Fruit fly (Drosophila melanogaster) whole organism, wandering third instar larva: ENCODE data around the gene CG5828.

Experiments
- Abd-B ChIP-seq: fragments of >200 bp; optimal IDR thresholded peaks from 2 replicates; lab custom pipeline; 2017; ENCODE audit warnings: missing biosample characterization, missing genetic modification characterization
- CG32264 ChIP-seq: fragments of 200-800 bp; sonication (Bioruptor generic); optimal IDR thresholded peaks from 2 replicates; lab custom pipeline; 2016; ENCODE audit warnings: missing biosample characterization, missing genetic modification characterization
- CG9705 ChIP-seq: fragments of 200-800 bp; sonication (Bioruptor generic); optimal IDR thresholded peaks from 2 replicates; lab custom pipeline; 2018; ENCODE audit warnings: missing biosample characterization, mild to moderate bottlenecking, missing genetic modification characterization
- CrebA ChIP-seq: fragments of 200-800 bp; sonication (Bioruptor generic); optimal IDR thresholded peaks from 2 replicates; lab custom pipeline; 2016; ENCODE audit warnings: missing biosample characterization, mild to moderate bottlenecking, missing genetic modification characterization, borderline replicate concordance
- Dfd ChIP-seq: fragments of >200 bp; optimal IDR thresholded peaks from 2 replicates; lab custom pipeline; 2017; ENCODE audit warnings: missing biosample characterization, missing genetic modification characterization
- Dif ChIP-seq: fragments of 200-275, 200-300 bp; sonication (Bioruptor generic); optimal IDR thresholded peaks from 2 replicates; lab custom pipeline; 2018; ENCODE audit warnings: missing biosample characterization, missing genetic modification characterization; ENCODE audit not compliant: partially characterized antibody
- GATAd ChIP-seq: sonication (Bioruptor generic); optimal IDR thresholded peaks from 2 replicates; lab custom pipeline; 2016; ENCODE audit warnings: missing biosample characterization, missing genetic modification characterization
- Hnf4 ChIP-seq: fragments of 200-800 bp; sonication (Bioruptor generic); optimal IDR thresholded peaks from 2 replicates; lab custom pipeline; 2016; ENCODE audit warnings: missing biosample characterization, mild to moderate bottlenecking, missing genetic modification characterization
- Hr78 ChIP-seq: fragments of >200 bp; optimal IDR thresholded peaks from 2 replicates; lab custom pipeline; 2017; ENCODE audit warnings: missing biosample characterization, missing genetic modification characterization
- Mio ChIP-seq: sonication (Bioruptor generic); optimal IDR thresholded peaks from 2 replicates; lab custom pipeline; 2016; ENCODE audit warnings: missing biosample characterization, missing genetic modification characterization
- Myc ChIP-seq: fragments of >200 bp; optimal IDR thresholded peaks from 2 replicates; lab custom pipeline; 2017
- N ChIP-seq: fragments of >200 bp; optimal IDR thresholded peaks from 2 replicates; lab custom pipeline; 2018; ENCODE audit warnings: missing biosample characterization, missing external identifiers, missing genetic modification characterization
- Rel ChIP-seq, 2 experiments: fragments of 200-800 bp; sonication (Bioruptor generic) in 1 of 2; optimal IDR thresholded peaks; 2 replicates in 1 of 2; 3 replicates in 1 of 2; lab custom pipeline; 2016 to 2019; ENCODE audit warnings: mild to moderate bottlenecking in 2 of 2, missing biosample characterization in 2 of 2, missing genetic modification characterization in 2 of 2, moderate library complexity in 1 of 2
- Sp1 ChIP-seq: fragments of 200-800 bp; sonication (Bioruptor generic); optimal IDR thresholded peaks from 3 replicates; lab custom pipeline; 2019; ENCODE audit warnings: missing biosample characterization, mild to moderate bottlenecking, missing genetic modification characterization, moderate library complexity
- brk ChIP-seq: fragments of 200-800 bp; sonication (Bioruptor generic); optimal IDR thresholded peaks from 2 replicates; lab custom pipeline; 2016; ENCODE audit warnings: missing biosample characterization, mild to moderate bottlenecking, missing genetic modification characterization
- dl ChIP-seq, 2 experiments: fragments of 175-275, 200-275 bp in 1 of 2; fragments of 200-275 bp in 1 of 2; sonication (Bioruptor generic); optimal IDR thresholded peaks; lab custom pipeline; 2018; ENCODE audit warnings: mild to moderate bottlenecking in 2 of 2, missing biosample characterization in 2 of 2, missing genetic modification characterization in 2 of 2, moderate library complexity in 2 of 2; ENCODE audit not compliant: partially characterized antibody in 2 of 2, insufficient read depth in 1 of 2
- dmrt93B ChIP-seq: fragments of 200-800 bp; sonication (Bioruptor generic); optimal IDR thresholded peaks from 2 replicates; lab custom pipeline; 2018; ENCODE audit warnings: missing biosample characterization, mild to moderate bottlenecking, missing genetic modification characterization
- ey ChIP-seq: fragments of 200-800 bp; sonication (Bioruptor generic); optimal IDR thresholded peaks from 2 replicates; lab custom pipeline; 2016; ENCODE audit warnings: missing biosample characterization, missing genetic modification characterization
- foxo ChIP-seq, 2 experiments: fragments of 200-800 bp; sonication (Bioruptor generic); optimal IDR thresholded peaks; 2 replicates in 1 of 2; 3 replicates in 1 of 2; lab custom pipeline; 2016 to 2017; ENCODE audit warnings: missing biosample characterization in 2 of 2, missing genetic modification characterization in 2 of 2
- fru ChIP-seq: fragments of 200-800 bp; sonication (Bioruptor generic); optimal IDR thresholded peaks from 3 replicates; lab custom pipeline; 2016; ENCODE audit warnings: missing biosample characterization, mild to moderate bottlenecking, missing genetic modification characterization
- h ChIP-seq: fragments of 200-800 bp; sonication (Bioruptor generic); optimal IDR thresholded peaks from 3 replicates; lab custom pipeline; 2016; ENCODE audit warnings: missing biosample characterization, mild to moderate bottlenecking, missing genetic modification characterization
- lola ChIP-seq: fragments of >200 bp; optimal IDR thresholded peaks from 2 replicates; lab custom pipeline; 2017; ENCODE audit warnings: missing biosample characterization, missing genetic modification characterization
- pan ChIP-seq: fragments of >200 bp; optimal IDR thresholded peaks from 2 replicates; lab custom pipeline; 2017
- psq ChIP-seq: fragments of 200-800 bp; sonication (Bioruptor generic); optimal IDR thresholded peaks from 3 replicates; lab custom pipeline; 2017; ENCODE audit warnings: missing biosample characterization, mild to moderate bottlenecking, missing genetic modification characterization, moderate library complexity
- rgr ChIP-seq: fragments of 200-800 bp; sonication (Bioruptor generic); optimal IDR thresholded peaks from 3 replicates; lab custom pipeline; 2016; ENCODE audit warnings: missing biosample characterization, mild to moderate bottlenecking, missing genetic modification characterization
- sage ChIP-seq: fragments of 200-800 bp; sonication (Bioruptor generic); optimal IDR thresholded peaks from 2 replicates; lab custom pipeline; 2016; ENCODE audit warnings: missing biosample characterization, mild to moderate bottlenecking, missing genetic modification characterization
- sv ChIP-seq: fragments of 200-800 bp; sonication (Bioruptor generic); optimal IDR thresholded peaks from 3 replicates; lab custom pipeline; 2016; ENCODE audit warnings: missing biosample characterization, missing genetic modification characterization
- tai ChIP-seq: sonication (Bioruptor generic); optimal IDR thresholded peaks from 2 replicates; lab custom pipeline; 2016; ENCODE audit warnings: missing biosample characterization, missing genetic modification characterization
- usp ChIP-seq: fragments of >200 bp; optimal IDR thresholded peaks from 2 replicates; lab custom pipeline; 2017; ENCODE audit warnings: missing biosample characterization, missing genetic modification characterization
- woc ChIP-seq: sonication (Bioruptor generic); optimal IDR thresholded peaks from 2 replicates; lab custom pipeline; 2016; ENCODE audit warnings: missing biosample characterization, mild to moderate bottlenecking, missing genetic modification characterization

The CG5828 gene

dm6 chr2L:5052994-5053393 is 40.8 kb upstream of the CG5828 start, which contains the start of gene eIF3h:
TSS of gene eIF3h (minus strand) at chr2L:5053094.
- TF ChIP-seq brk: no peak
- no peak for TF ChIP-seq usp (GFP tag; lab: Kevin White, UChicago)
- TF ChIP-seq CG32264 (GFP tag; lab: Kevin White, UChicago): no peak
- TF ChIP-seq Myc (lab: Kevin White, UChicago): no peak
- TF ChIP-seq Abd-B (GFP tag; lab: Kevin White, UChicago): no peak
- TF ChIP-seq dl (GFP tag; optimal IDR thresholded peaks at IDR 0.05; lab: Kevin White, UChicago; ENCODE audit: insufficient read depth in 1 of 2, partially characterized antibody in 2 of 2): no peak
- TF ChIP-seq pan (lab: Kevin White, UChicago): no peak
- no peak for TF ChIP-seq Dfd
- no peak for TF ChIP-seq lola
- TF ChIP-seq fru (GFP tag; lab: Kevin White, UChicago): no peak
- no peak for TF ChIP-seq ey (GFP tag; lab: Kevin White, UChicago)
- TF ChIP-seq h (GFP tag; lab: Kevin White, UChicago): no peak
- no peak for TF ChIP-seq Rel (GFP tag; optimal IDR thresholded peaks at IDR 0.05; lab: Kevin White, UChicago)
- no peak for TF ChIP-seq Rel (tag; optimal IDR thresholded peaks at IDR 0.05; lab: Kevin White, UChicago)
- TF ChIP-seq GATAd (GFP tag; lab: Kevin White, UChicago): no peak
- no peak for TF ChIP-seq Sp1 (GFP tag; lab: Kevin White, UChicago)
- TF ChIP-seq Dif (GFP tag; lab: Kevin White, UChicago): no peak
- TF ChIP-seq sv: no peak

DNA sequence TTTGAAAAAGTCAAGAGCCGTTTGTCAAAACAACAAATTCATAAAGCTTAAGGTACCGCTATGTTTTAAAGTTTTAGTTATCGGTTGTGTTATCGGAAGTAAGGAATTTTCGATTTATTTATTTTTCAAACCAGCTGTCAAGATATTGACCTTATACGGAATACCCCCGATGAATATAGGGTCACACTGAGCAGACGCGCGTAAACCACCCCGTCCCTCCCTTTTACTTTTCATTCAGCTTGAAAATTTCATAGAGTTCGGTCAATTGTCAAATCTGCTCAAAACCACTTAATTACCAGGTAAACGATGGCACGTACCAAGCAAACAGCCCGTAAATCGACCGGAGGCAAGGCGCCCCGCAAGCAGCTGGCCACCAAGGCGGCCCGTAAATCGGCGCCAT is 38.8 kb upstream of the CG5828 start, which contains the start of the genes CG14036 and His3.3A:
Gene CG14036, minus strand, starts transcription at position 64 of the 400 bp plus-strand sequence.
Gene His3.3A, plus strand, starts transcription at position 106 of the 400 bp plus-strand sequence.
- TF ChIP-seq foxo (GFP tag; optimal IDR thresholded peaks at IDR 0.05; lab: Kevin White, UChicago) (peak in 1 of 2 experiments; percentile 18), tai (GFP tag; lab: Kevin White, UChicago) (no peak), Myc (lab: Kevin White, UChicago) (peak; percentile 13), rgr (GFP tag; lab: Kevin White, UChicago) (peak; percentile 30), pan (lab: Kevin White, UChicago) (no peak), h (GFP tag; lab: Kevin White, UChicago) (peak; percentile 13), dmrt93B (GFP tag; lab: Kevin White, UChicago) (no peak), Rel (GFP tag; optimal IDR thresholded peaks at IDR 0.05; lab: Kevin White, UChicago) (no peak), Rel (tag; optimal IDR thresholded peaks at IDR 0.05; lab: Kevin White, UChicago) (peak; percentile 75), Sp1 (GFP tag; lab: Kevin White, UChicago) (peak; percentile 4), dl (GFP tag; optimal IDR thresholded peaks at IDR 0.05; lab: Kevin White, UChicago; ENCODE audit: insufficient read depth in 1 of 2, partially characterized antibody in 2 of 2) (no peak)

dm6 chr2L:5055528-5055927 is 38.2 kb upstream of the CG5828 start:
- TF ChIP-seq Myc (lab: Kevin White, UChicago) (no peak), ey (GFP tag; lab: Kevin White, UChicago) (no peak), Sp1 (GFP tag; lab: Kevin White, UChicago) (no peak), N (GFP tag; lab: Kevin White, UChicago) (no peak), CG9705 (GFP tag; lab: Kevin White, UChicago) (no peak), brk (no peak), usp (GFP tag; lab: Kevin White, UChicago) (no peak), Dfd (no peak), Mio (GFP tag; lab: Kevin White, UChicago) (no peak), CrebA (GFP tag; lab: Kevin White, UChicago) (no peak), Dif (GFP tag; lab: Kevin White, UChicago) (no peak), psq (GFP tag; lab: Kevin White, UChicago) (no peak), dl (GFP tag; optimal IDR thresholded peaks at IDR 0.05; lab: Kevin White, UChicago; ENCODE audit: insufficient read depth in 1 of 2, partially characterized antibody in 2 of 2) (no peak), Hr78 (GFP tag; lab: Kevin White, UChicago) (no peak), CG32264 (GFP tag; lab: Kevin White, UChicago) (no peak), GATAd (GFP tag; lab: Kevin White, UChicago) (no peak), dmrt93B (GFP tag; lab: Kevin White, UChicago) (no peak), sage (GFP tag; lab: Kevin White, UChicago) (no peak), Hnf4 (no peak), rgr (GFP tag; lab: Kevin White, UChicago) (no peak)

DNA sequence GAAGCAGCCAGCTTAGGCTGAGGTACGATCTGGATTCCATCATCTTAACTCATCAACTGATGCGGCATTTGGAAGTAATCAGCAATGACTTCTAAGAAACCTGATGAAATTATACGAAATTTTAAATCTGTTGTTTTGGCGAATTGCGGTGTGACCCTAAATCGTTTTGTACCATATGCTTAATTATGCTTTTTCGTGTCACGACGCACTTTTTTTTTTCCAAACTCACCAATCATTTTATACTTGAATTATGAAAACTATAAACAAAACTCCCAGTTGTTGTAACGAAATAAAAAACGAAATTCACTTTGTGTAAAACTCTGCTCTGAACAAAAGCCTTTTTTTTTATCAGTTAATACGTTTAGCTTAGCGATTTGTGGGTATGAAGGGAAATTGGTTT is 35.7 kb upstream of the CG5828 start, which contains the start of gene Nepl3:
Gene Nepl3, minus strand, starts transcription at position 155 of the 400 bp plus-strand sequence.
- TF ChIP-seq dl (GFP tag; optimal IDR thresholded peaks at IDR 0.05; lab: Kevin White, UChicago; ENCODE audit: insufficient read depth in 1 of 2, partially characterized antibody in 2 of 2) (no peak), CG9705 (GFP tag; lab: Kevin White, UChicago) (no peak), Dif (GFP tag; lab: Kevin White, UChicago) (no peak), lola (no peak), woc (GFP tag; lab: Kevin White, UChicago) (peak; percentile 8)
